Fruit fly (Drosophila melanogaster): Measurements from ENCODE around the gene Ptpmeg.

Ptpmeg gene

DNA sequence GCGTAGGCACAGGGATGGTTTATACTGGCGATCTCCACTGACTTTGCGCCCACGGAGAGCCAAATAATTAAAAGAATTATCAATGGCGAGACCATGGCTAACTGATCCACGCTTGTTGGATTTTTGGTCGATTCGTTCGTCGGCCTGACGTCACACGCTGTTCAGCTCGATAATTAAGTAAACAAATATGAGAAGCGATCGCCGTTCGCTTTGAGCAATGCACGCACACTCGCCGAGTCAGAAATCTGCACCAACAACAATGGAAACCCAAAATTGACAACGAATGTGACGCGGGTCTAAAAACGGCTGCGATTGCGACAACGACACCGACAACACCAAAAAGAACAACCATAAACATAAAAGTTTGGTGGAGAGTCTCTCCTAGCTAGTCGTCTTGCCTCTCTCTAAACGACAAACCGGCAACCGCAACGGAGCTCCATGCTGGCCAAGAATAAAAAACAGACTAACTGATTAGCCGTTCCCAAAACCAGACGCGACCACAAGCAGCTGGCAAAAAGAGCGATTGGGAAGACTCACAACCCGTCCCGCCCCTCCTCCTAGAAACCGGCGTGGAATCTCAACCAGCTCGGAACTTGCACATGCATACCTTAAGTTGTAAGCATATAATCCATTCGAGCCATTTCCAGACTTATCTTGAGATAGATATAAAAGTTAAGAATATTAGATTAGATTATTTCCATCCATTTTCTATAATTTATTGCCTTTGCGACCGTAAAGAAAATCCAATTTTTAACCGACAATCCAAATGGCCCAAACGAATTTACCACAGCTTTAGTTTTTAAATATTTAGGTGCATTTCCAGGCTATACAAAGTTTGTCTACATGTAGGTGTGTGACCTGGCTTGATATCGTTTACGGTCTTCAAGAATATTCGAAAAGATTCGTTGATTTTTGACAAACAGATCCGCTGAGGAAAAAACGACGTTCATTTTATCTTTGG lies 4.2 kb downstream of the Ptpmeg start, which contains the start of gene mthl9:
Gene mthl9, minus strand, starts transcription at position 468 of the 961 bp plus-strand sequence.
- TF ChIP-seq EcR (GFP tag; optimal IDR thresholded peaks at IDR 0.05) (no peak), CG32121 (GFP tag; IDR thresholded peaks at IDR 0.05) (no peak), CG8301 (tag; optimal IDR thresholded peaks at IDR 0.05) (no peak), CG8159 (tag; optimal IDR thresholded peaks at IDR 0.05) (no peak), gl (tag; optimal IDR thresholded peaks at IDR 0.05) (no peak), rn (GFP tag; IDR thresholded peaks at IDR 0.05) (no peak), CG13204 (GFP tag; optimal IDR thresholded peaks at IDR 0.05) (no peak), CG34367 (tag; optimal IDR thresholded peaks at IDR 0.05) (no peak), CG4496 (GFP tag; IDR thresholded peaks at IDR 0.05) (peak; percentile 15; the same call in 1 of the 3 replicates), CG14655 (GFP tag; optimal IDR thresholded peaks at IDR 0.05) (no peak), CG15710 (tag; optimal IDR thresholded peaks at IDR 0.05) (no peak), Ets98B (GFP tag; IDR thresholded peaks at IDR 0.05) (peak; percentile 52; the same call in 1 of the 2 replicates), CG12605 (GFP tag; IDR thresholded peaks at IDR 0.05) (no peak)

DNA sequence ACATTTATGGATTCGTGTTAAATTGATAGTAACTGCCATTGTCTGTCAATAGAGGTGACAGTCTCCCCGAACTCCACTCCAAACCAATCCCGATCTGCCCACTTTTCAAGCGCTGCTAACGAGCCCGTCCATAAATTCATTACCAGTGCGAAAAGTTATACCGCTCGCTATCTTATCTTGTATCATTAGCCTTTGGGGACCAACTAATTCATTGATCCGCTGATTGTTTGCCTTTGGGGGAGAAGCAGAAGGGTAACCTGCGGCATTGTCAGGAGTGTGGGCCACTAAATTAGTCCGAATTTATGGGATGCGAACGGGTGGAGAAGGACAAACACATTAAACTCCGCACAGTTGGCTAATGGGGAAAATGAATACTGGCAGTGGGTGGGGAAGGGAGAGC lies 9.3 kb downstream of the Ptpmeg start:
- no peak for TF ChIP-seq CG9948 (tag; optimal IDR thresholded peaks at IDR 0.05)
- no peak for TF ChIP-seq fd96Ca (GFP tag; IDR thresholded peaks at IDR 0.05)
- TF ChIP-seq CG17806 (tag; optimal IDR thresholded peaks at IDR 0.05), result no peak
- no peak for TF ChIP-seq rn (GFP tag; IDR thresholded peaks at IDR 0.05)
- no peak for TF ChIP-seq Ets98B (GFP tag; IDR thresholded peaks at IDR 0.05)
- no peak for TF ChIP-seq CG4496 (GFP tag; IDR thresholded peaks at IDR 0.05)
- no peak for TF ChIP-seq Snoo (tag; optimal IDR thresholded peaks at IDR 0.05)
- no peak for TF ChIP-seq gl (tag; optimal IDR thresholded peaks at IDR 0.05)
- no peak for TF ChIP-seq D1 (tag; optimal IDR thresholded peaks at IDR 0.05)
- TF ChIP-seq Pif1A (GFP tag; optimal IDR thresholded peaks at IDR 0.05), result no peak
- no peak for TF ChIP-seq CG10348 (GFP tag; IDR thresholded peaks at IDR 0.05)
- TF ChIP-seq CG34367 (tag; optimal IDR thresholded peaks at IDR 0.05), result no peak
- TF ChIP-seq Pif1B (GFP tag; optimal IDR thresholded peaks at IDR 0.05), result no peak

- no peak for TF ChIP-seq fd96Ca (GFP tag; IDR thresholded peaks at IDR 0.05)
- peak; percentile 17 for TF ChIP-seq EcR (GFP tag; optimal IDR thresholded peaks at IDR 0.05)
- TF ChIP-seq CG9948 (tag; optimal IDR thresholded peaks at IDR 0.05), result no peak
- no peak for TF ChIP-seq D1 (tag; optimal IDR thresholded peaks at IDR 0.05)
Measured at dm6 chr3L:338116-338515, 10.2 kb downstream of the Ptpmeg start.

dm6 chr3L:339072-339471 lies 11.2 kb downstream of the Ptpmeg start:
- no peak for TF ChIP-seq CG14655 (GFP tag; optimal IDR thresholded peaks at IDR 0.05)
- TF ChIP-seq Pif1B (GFP tag; optimal IDR thresholded peaks at IDR 0.05), result no peak
- TF ChIP-seq CG4496 (GFP tag; IDR thresholded peaks at IDR 0.05), result no peak
- no peak for TF ChIP-seq rn (GFP tag; IDR thresholded peaks at IDR 0.05)
- no peak for TF ChIP-seq EcR (GFP tag; optimal IDR thresholded peaks at IDR 0.05)

DNA sequence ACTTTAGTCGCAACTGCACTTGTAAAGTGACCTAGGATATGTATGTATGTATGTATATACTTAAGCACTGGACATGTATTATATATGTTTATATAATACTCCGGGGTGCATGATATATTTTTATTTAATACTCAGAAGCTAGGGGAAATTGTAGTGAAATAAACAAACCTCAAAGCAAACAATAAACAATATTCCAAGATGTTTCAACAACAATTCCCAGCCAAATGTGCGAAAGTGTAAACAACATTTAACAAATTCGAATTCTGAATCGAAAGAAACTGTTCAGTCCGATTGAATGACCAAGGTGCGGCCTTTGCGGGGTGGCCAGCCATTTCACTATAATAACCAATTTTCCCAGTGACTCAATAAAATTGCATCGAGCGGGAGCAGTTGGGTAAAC lies 12.2 kb downstream of the Ptpmeg start:
- no peak for TF ChIP-seq gl (tag; optimal IDR thresholded peaks at IDR 0.05)
- no peak for TF ChIP-seq rn (GFP tag; IDR thresholded peaks at IDR 0.05)
- no peak for TF ChIP-seq CG14655 (GFP tag; optimal IDR thresholded peaks at IDR 0.05)
- TF ChIP-seq CG34367 (tag; optimal IDR thresholded peaks at IDR 0.05), result no peak
- no peak for TF ChIP-seq Pif1A (GFP tag; optimal IDR thresholded peaks at IDR 0.05)
- no peak for TF ChIP-seq CG32121 (GFP tag; IDR thresholded peaks at IDR 0.05)
- TF ChIP-seq CG13204 (GFP tag; optimal IDR thresholded peaks at IDR 0.05), result no peak
- TF ChIP-seq D1 (tag; optimal IDR thresholded peaks at IDR 0.05), result no peak
- TF ChIP-seq CG12605 (GFP tag; IDR thresholded peaks at IDR 0.05), result no peak
- TF ChIP-seq CG8159 (tag; optimal IDR thresholded peaks at IDR 0.05), result no peak
- TF ChIP-seq Snoo (tag; optimal IDR thresholded peaks at IDR 0.05), result no peak
- no peak for TF ChIP-seq EcR (GFP tag; optimal IDR thresholded peaks at IDR 0.05)
- TF ChIP-seq CG8301 (tag; optimal IDR thresholded peaks at IDR 0.05), result no peak
- no peak for TF ChIP-seq Pif1B (GFP tag; optimal IDR thresholded peaks at IDR 0.05)
- no peak for TF ChIP-seq CG4496 (GFP tag; IDR thresholded peaks at IDR 0.05)

DNA sequence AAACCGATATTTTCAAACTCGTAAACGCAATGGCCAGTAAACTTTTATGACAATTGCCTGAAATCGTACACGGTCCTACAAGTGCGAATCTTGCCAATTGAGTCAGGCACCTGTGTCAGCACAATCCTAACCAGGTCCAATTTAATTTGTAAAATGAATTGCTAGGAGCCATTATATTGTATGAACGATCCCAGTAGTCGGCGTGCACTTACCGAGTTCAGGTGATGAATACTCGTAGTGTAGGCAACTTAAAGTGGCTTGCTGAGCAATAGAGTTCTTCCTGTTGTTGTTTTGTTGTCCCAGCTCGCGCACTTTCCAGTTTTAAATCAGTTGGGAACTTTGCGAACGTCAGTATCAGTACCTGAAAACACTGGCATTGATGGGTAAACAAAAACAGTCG lies 12.7 kb downstream of the Ptpmeg start:
- TF ChIP-seq CG12605 (GFP tag; IDR thresholded peaks at IDR 0.05), result no peak
- no peak for TF ChIP-seq CG34367 (tag; optimal IDR thresholded peaks at IDR 0.05)
- TF ChIP-seq CG32121 (GFP tag; IDR thresholded peaks at IDR 0.05), result no peak
- TF ChIP-seq CG13204 (GFP tag; optimal IDR thresholded peaks at IDR 0.05), result no peak
- TF ChIP-seq CG15710 (tag; optimal IDR thresholded peaks at IDR 0.05), result no peak
- no peak for TF ChIP-seq rn (GFP tag; IDR thresholded peaks at IDR 0.05)
- no peak for TF ChIP-seq D1 (tag; optimal IDR thresholded peaks at IDR 0.05)
- no peak for TF ChIP-seq CG17806 (tag; optimal IDR thresholded peaks at IDR 0.05)
- TF ChIP-seq fd96Ca (GFP tag; IDR thresholded peaks at IDR 0.05), result no peak
- no peak for TF ChIP-seq Snoo (tag; optimal IDR thresholded peaks at IDR 0.05)

Data from whole organism, pupa.